Fruit fly (Drosophila melanogaster) whole organism, embryonic: ENCODE measurements around the gene Irk1.

ENCODE experiments used
- Adf1 ChIP-seq: fragments of 200-800 bp; sonication (Bioruptor generic); IDR thresholded peaks from 2 replicates; pipeline ENCODE4 v1.3.6; 2022; ENCODE audit warnings: missing biosample characterization, missing genetic modification characterization
- CG10543 ChIP-seq: fragments of 200-800 bp; sonication (Bioruptor generic); optimal IDR thresholded peaks from 3 replicates; lab custom pipeline; 2017; ENCODE audit warnings: missing biosample characterization, mild to moderate bottlenecking, missing genetic modification characterization, moderate library complexity
- CG10959 ChIP-seq: fragments of 200-800 bp; sonication (Bioruptor generic); IDR thresholded peaks from 2 replicates; pipeline ENCODE4 v1.3.6; 2022; ENCODE audit warnings: missing biosample characterization, missing genetic modification characterization
- CG10979 ChIP-seq: fragments of 200-800 bp; sonication (Bioruptor generic); optimal IDR thresholded peaks from 2 replicates; lab custom pipeline; 2018; ENCODE audit warnings: missing biosample characterization, mild to moderate bottlenecking, missing genetic modification characterization, moderate library complexity
- CG11093 ChIP-seq: fragments of 200-800 bp; sonication (Bioruptor generic); IDR thresholded peaks from 3 replicates; pipeline ENCODE4 v1.3.6; 2022; ENCODE audit warnings: missing biosample characterization, missing genetic modification characterization
- CG11723 ChIP-seq: fragments of 200-800 bp; sonication (Bioruptor generic); optimal IDR thresholded peaks from 2 replicates; lab custom pipeline; 2017; ENCODE audit warnings: missing biosample characterization, mild to moderate bottlenecking, missing genetic modification characterization
- CG13287 ChIP-seq: fragments of 200-800 bp; sonication (Bioruptor generic); IDR thresholded peaks from 2 replicates; pipeline ENCODE4 v1.3.6; 2022; ENCODE audit warnings: missing biosample characterization, missing genetic modification characterization; ENCODE audit not compliant: partially characterized antibody
- CG15514 ChIP-seq: fragments of 200-800 bp; sonication (Bioruptor generic); optimal IDR thresholded peaks from 3 replicates; lab custom pipeline; 2017; ENCODE audit warnings: missing biosample characterization, missing genetic modification characterization, mild to moderate bottlenecking, moderate library complexity, missing genetic modification reagents
- CG1603 ChIP-seq: fragments of 200-800 bp; sonication (Bioruptor generic); optimal IDR thresholded peaks from 2 replicates; lab custom pipeline; 2019; ENCODE audit warnings: missing biosample characterization, mild to moderate bottlenecking, missing genetic modification characterization, moderate library complexity
- CG16779 ChIP-seq: fragments of 200-800 bp; sonication (Bioruptor generic); IDR thresholded peaks from 2 replicates; pipeline ENCODE4 v1.3.6; 2022; ENCODE audit warnings: missing biosample characterization, missing genetic modification characterization
- CG17385 ChIP-seq: fragments of 200-800 bp; sonication (Bioruptor generic); optimal IDR thresholded peaks from 3 replicates; lab custom pipeline; 2018; ENCODE audit warnings: missing biosample characterization, mild to moderate bottlenecking, missing genetic modification characterization
- CG17802 ChIP-seq: fragments of 200-800 bp; sonication (Bioruptor generic); optimal IDR thresholded peaks from 2 replicates; lab custom pipeline; 2018; ENCODE audit warnings: missing biosample characterization, mild to moderate bottlenecking, missing genetic modification characterization, moderate library complexity
- CG2678 ChIP-seq: fragments of 200-800 bp; sonication (Bioruptor generic); optimal IDR thresholded peaks from 3 replicates; lab custom pipeline; 2019; ENCODE audit warnings: missing biosample characterization, mild to moderate bottlenecking, missing genetic modification characterization, moderate library complexity
- CG2712 ChIP-seq: fragments of 200-800 bp; optimal IDR thresholded peaks from 3 replicates; lab custom pipeline; 2019; ENCODE audit warnings: missing biosample characterization, mild to moderate bottlenecking, missing genetic modification characterization, moderate library complexity
- CG2875 ChIP-seq: fragments of 200-800 bp; sonication (Bioruptor generic); optimal IDR thresholded peaks from 2 replicates; lab custom pipeline; 2017; ENCODE audit warnings: missing biosample characterization, mild to moderate bottlenecking, missing genetic modification characterization, missing genetic modification reagents
- CG32767 ChIP-seq: fragments of 200-800 bp; sonication (Bioruptor generic); IDR thresholded peaks from 2 replicates; pipeline ENCODE4 v1.3.6; 2022; ENCODE audit warnings: missing biosample characterization, missing genetic modification characterization
- CG33557 ChIP-seq: fragments of 200-800 bp; sonication (Bioruptor generic); optimal IDR thresholded peaks from 2 replicates; lab custom pipeline; 2019; ENCODE audit warnings: missing biosample characterization, mild to moderate bottlenecking, missing genetic modification characterization, moderate library complexity
- CG4360 ChIP-seq: fragments of 200-800 bp; sonication (Bioruptor generic); IDR thresholded peaks from 2 replicates; pipeline ENCODE4 v1.3.6; 2022; ENCODE audit warnings: missing biosample characterization, missing genetic modification characterization
- CG7271 ChIP-seq: fragments of 200-800 bp; sonication (Bioruptor generic); optimal IDR thresholded peaks from 2 replicates; lab custom pipeline; 2018; ENCODE audit warnings: missing biosample characterization, mild to moderate bottlenecking, missing genetic modification characterization, moderate library complexity
- CG7839 ChIP-seq: fragments of 200-800 bp; sonication (Bioruptor generic); optimal IDR thresholded peaks from 3 replicates; lab custom pipeline; 2018; ENCODE audit warnings: missing biosample characterization, mild to moderate bottlenecking, missing genetic modification characterization, moderate library complexity
- CG8388 ChIP-seq: fragments of 200-800 bp; sonication (Bioruptor generic); optimal IDR thresholded peaks from 2 replicates; lab custom pipeline; 2019; ENCODE audit warnings: missing biosample characterization, mild to moderate bottlenecking, missing genetic modification characterization, moderate library complexity
- Camta ChIP-seq: fragments of 200-800 bp; sonication (Bioruptor generic); optimal IDR thresholded peaks from 2 replicates; lab custom pipeline; 2016; ENCODE audit warnings: missing biosample characterization, missing genetic modification characterization
- Drgx ChIP-seq: fragments of 200-800 bp; sonication (Bioruptor generic); IDR thresholded peaks from 2 replicates; pipeline ENCODE4 v1.3.6; 2022; ENCODE audit warnings: missing biosample characterization, missing genetic modification characterization
- Hmr ChIP-seq: fragments of 200-800 bp; sonication (Bioruptor generic); optimal IDR thresholded peaks from 3 replicates; lab custom pipeline; 2017; ENCODE audit warnings: mild to moderate bottlenecking, missing biosample characterization, missing genetic modification reagents, missing genetic modification characterization
- Hr51 ChIP-seq, 2 experiments: fragments of 200-800 bp; sonication (Bioruptor generic); optimal IDR thresholded peaks; 2 replicates in 1 of 2; 3 replicates in 1 of 2; lab custom pipeline; 2016 to 2018; ENCODE audit warnings: missing biosample characterization in 2 of 2, missing genetic modification characterization in 2 of 2, mild to moderate bottlenecking in 1 of 2, moderate library complexity in 1 of 2
- Med ChIP-seq: fragments of 200-800 bp; sonication (Bioruptor generic); peaks from one replicate; lab custom pipeline; 2016; ENCODE audit warnings: missing biosample characterization, missing genetic modification characterization, mild to moderate bottlenecking, inconsistent platforms, moderate library complexity
- Nf-YC ChIP-seq: fragments of 200-800 bp; optimal IDR thresholded peaks from 3 replicates; lab custom pipeline; 2019; ENCODE audit warnings: missing biosample characterization, mild to moderate bottlenecking, missing genetic modification characterization, moderate library complexity
- Oli ChIP-seq: fragments of 200-800 bp; sonication (Bioruptor generic); optimal IDR thresholded peaks from 2 replicates; lab custom pipeline; 2018; ENCODE audit warnings: missing biosample characterization, mild to moderate bottlenecking, missing genetic modification characterization, moderate library complexity
- PHDP ChIP-seq: fragments of 200-800 bp; sonication (Bioruptor generic); optimal IDR thresholded peaks from 3 replicates; lab custom pipeline; 2018; ENCODE audit warnings: missing biosample characterization, mild to moderate bottlenecking, missing genetic modification characterization, moderate library complexity
- Tbp ChIP-seq: fragments of >200 bp; optimal IDR thresholded peaks from 2 replicates; lab custom pipeline; 2018; ENCODE audit warnings: missing biosample characterization, missing genetic modification characterization
- YL-1 ChIP-seq: fragments of 200-800 bp; sonication (Bioruptor generic); optimal IDR thresholded peaks from 3 replicates; lab custom pipeline; 2017; ENCODE audit warnings: missing biosample characterization, mild to moderate bottlenecking, missing genetic modification characterization
- bcd ChIP-seq: fragments of 200-800 bp; sonication (Bioruptor generic); optimal IDR thresholded peaks from 2 replicates; lab custom pipeline; 2017; ENCODE audit warnings: missing biosample characterization, mild to moderate bottlenecking, missing genetic modification characterization
- bigmax ChIP-seq: fragments of 200-800 bp; sonication (Bioruptor generic); optimal IDR thresholded peaks from 2 replicates; lab custom pipeline; 2018; ENCODE audit warnings: missing biosample characterization, mild to moderate bottlenecking, missing genetic modification characterization
- bsh ChIP-seq, 2 experiments: fragments of 200-800 bp; sonication (Bioruptor generic); optimal IDR thresholded peaks; 2 replicates each; lab custom pipeline; 2017 to 2018; ENCODE audit warnings: mild to moderate bottlenecking in 2 of 2, missing biosample characterization in 2 of 2, missing genetic modification characterization in 2 of 2, moderate library complexity in 1 of 2
- her ChIP-seq: fragments of 200-800 bp; sonication (Bioruptor generic); optimal IDR thresholded peaks from 2 replicates; lab custom pipeline; 2016; ENCODE audit warnings: missing biosample characterization, missing genetic modification characterization
- insv ChIP-seq, 2 experiments: fragments of 200-800 bp; sonication (Bioruptor generic); optimal IDR thresholded peaks; 3 replicates each; lab custom pipeline; 2016 to 2018; ENCODE audit warnings: missing biosample characterization in 2 of 2, missing genetic modification characterization in 2 of 2
- mirr ChIP-seq: fragments of 200-800 bp; sonication (Bioruptor generic); optimal IDR thresholded peaks from 3 replicates; lab custom pipeline; 2018; ENCODE audit warnings: missing biosample characterization, mild to moderate bottlenecking, missing genetic modification characterization
- nmo ChIP-seq: fragments of 200-800 bp; sonication (Bioruptor generic); optimal IDR thresholded peaks from 2 replicates; lab custom pipeline; 2018; ENCODE audit warnings: missing biosample characterization, mild to moderate bottlenecking, missing genetic modification characterization, moderate library complexity
- psq ChIP-seq: fragments of 200-800 bp; sonication (Bioruptor generic); optimal IDR thresholded peaks from 2 replicates; lab custom pipeline; 2017; ENCODE audit warnings: missing biosample characterization, missing genetic modification characterization
- sd ChIP-seq: fragments of 200-800 bp; sonication (Bioruptor generic); optimal IDR thresholded peaks from 3 replicates; lab custom pipeline; 2018; ENCODE audit warnings: missing biosample characterization, mild to moderate bottlenecking, missing genetic modification characterization, moderate library complexity
- seq ChIP-seq: fragments of 200-800 bp; sonication (Bioruptor generic); IDR thresholded peaks from 2 replicates; pipeline ENCODE4 v1.3.6; 2022; ENCODE audit warnings: missing biosample characterization, missing genetic modification characterization
- sim ChIP-seq: fragments of 200-800 bp; sonication (Bioruptor generic); IDR thresholded peaks from 2 replicates; pipeline ENCODE4 v1.3.6; 2022; ENCODE audit warnings: missing biosample characterization, missing genetic modification characterization
- slou ChIP-seq: fragments of 200-800 bp; sonication (Bioruptor generic); optimal IDR thresholded peaks from 3 replicates; lab custom pipeline; 2016; ENCODE audit warnings: missing biosample characterization, missing genetic modification characterization
- sob ChIP-seq: fragments of 200-800 bp; sonication (Bioruptor generic); IDR thresholded peaks from 2 replicates; pipeline ENCODE4 v1.3.6; 2022; ENCODE audit warnings: missing biosample characterization, missing genetic modification characterization
- sqz ChIP-seq: fragments of 200-800 bp; sonication (Bioruptor generic); optimal IDR thresholded peaks from 3 replicates; lab custom pipeline; 2018; ENCODE audit warnings: missing biosample characterization, mild to moderate bottlenecking, missing genetic modification characterization
- trh ChIP-seq: fragments of 200-800 bp; sonication (Bioruptor generic); optimal IDR thresholded peaks from 2 replicates; lab custom pipeline; 2016; ENCODE audit warnings: missing biosample characterization, missing genetic modification characterization
- twi ChIP-seq: fragments of 200-800 bp; optimal IDR thresholded peaks from 2 replicates; lab custom pipeline; 2019; ENCODE audit warnings: missing biosample characterization, mild to moderate bottlenecking, missing genetic modification characterization, moderate library complexity
- wor ChIP-seq: fragments of 200-800 bp; sonication (Bioruptor generic); IDR thresholded peaks from 2 replicates; pipeline ENCODE4 v1.3.6; 2022; ENCODE audit warnings: missing biosample characterization, missing genetic modification characterization
- yki ChIP-seq: fragments of >200 bp; optimal IDR thresholded peaks from 3 replicates; lab custom pipeline; 2018

The Irk1 gene

DNA sequence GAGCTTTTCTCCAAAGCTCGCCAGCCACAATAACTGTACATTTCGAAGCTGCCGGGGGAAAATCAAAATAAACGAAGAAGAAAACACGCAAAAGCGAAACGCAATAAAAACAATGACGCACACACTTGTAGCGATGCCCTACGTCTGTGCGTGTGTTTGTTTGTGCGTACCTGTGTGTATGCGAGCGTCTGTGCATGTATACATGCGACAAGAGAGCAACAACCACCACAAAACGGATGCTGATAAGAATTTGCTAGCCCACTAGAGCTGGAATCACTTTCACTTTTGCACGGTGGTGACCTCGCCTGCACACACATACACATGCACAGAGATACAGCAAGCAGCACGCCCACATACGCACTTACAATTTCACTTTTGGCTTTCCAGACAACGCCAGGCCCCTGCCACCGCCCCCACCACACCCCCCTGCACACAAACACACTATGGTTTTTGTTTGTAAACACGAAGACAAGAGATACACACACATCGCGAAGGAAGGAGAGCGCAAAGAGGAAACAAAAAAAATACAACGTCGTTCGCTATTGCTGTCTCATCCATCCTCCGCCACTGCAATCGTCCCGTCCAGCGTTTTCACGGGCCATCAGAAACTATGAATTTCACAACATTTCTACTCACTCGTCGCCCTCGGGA, 11.1 kb upstream of the Irk1 start (continued):
- TF ChIP-seq CG2712 (tag; lab: Kevin White, UChicago) (peak; percentile 21), YL-1 (peak; percentile 56), insv (GFP tag; optimal IDR thresholded peaks at IDR 0.05; lab: Kevin White, UChicago) (peak in 1 of 2 experiments; percentile 95), CG7839 (tag; lab: Kevin White, UChicago) (peak; percentile 14), sob (GFP tag; lab: Robert Waterston, UW) (0 out of 2 replicates have a peak, but pooled peaks have one; percentile 44), CG33557 (peak; percentile 58), CG1603 (tag; lab: Kevin White, UChicago) (peak; percentile 14), CG16779 (GFP tag; lab: Robert Waterston, UW) (peak; percentile 44; the same call in 1 of the 2 replicates), CG11093 (GFP tag; lab: Robert Waterston, UW) (no peak), CG2678 (tag; lab: Kevin White, UChicago) (no peak), mirr (GFP tag; lab: Kevin White, UChicago) (peak; percentile 69), Hmr (peak; percentile 32), bsh (GFP tag; optimal IDR thresholded peaks at IDR 0.05; lab: Kevin White, UChicago) (peak in 1 of 2 experiments; percentile 30), Med (GFP tag; lab: Kevin White, UChicago) (peak; percentile 54), seq (GFP tag; lab: Robert Waterston, UW) (0 out of 2 replicates have a peak, but pooled peaks have one; percentile 44), Camta (no peak), sqz (GFP tag; lab: Kevin White, UChicago) (peak; percentile 9), Hr51 (GFP tag; optimal IDR thresholded peaks at IDR 0.05; lab: Kevin White, UChicago) (peak in 1 of 2 experiments; percentile 50), her (GFP tag; lab: Kevin White, UChicago) (no peak), CG10959 (peak; percentile 17; the same call in 1 of the 2 replicates), bigmax (no peak), yki (no peak), Tbp (GFP tag; lab: Kevin White, UChicago) (no peak), slou (no peak), twi (tag; lab: Kevin White, UChicago) (peak; percentile 45), CG4360 (GFP tag; lab: Robert Waterston, UW) (0 out of 2 replicates have a peak, but pooled peaks have one; percentile 52), CG15514 (peak; percentile 14), CG10543 (GFP tag; lab: Kevin White, UChicago) (peak; percentile 93), CG10979 (tag; lab: Kevin White, UChicago) (peak; percentile 25), psq (GFP tag; lab: Kevin White, UChicago) (peak; percentile 98), CG13287 (peak; percentile 6; the same call in 1 of the 2 replicates), CG17802 (no peak), sd (tag; lab: Kevin White, UChicago) (peak; percentile 59), CG17385 (peak; percentile 70), CG2875 (GFP tag; lab: Kevin White, UChicago) (peak; percentile 4), CG7271 (tag; lab: Kevin White, UChicago) (no peak), CG11723 (GFP tag; lab: Kevin White, UChicago) (peak; percentile 14), wor (GFP tag; lab: Robert Waterston, UW) (no peak), Nf-YC (tag; lab: Kevin White, UChicago) (peak; percentile 32), CG32767 (GFP tag; lab: Robert Waterston, UW) (peak; percentile 99), trh (GFP tag; lab: Kevin White, UChicago) (no peak), Drgx (GFP tag; lab: Robert Waterston, UW) (no peak), Oli (tag; lab: Kevin White, UChicago) (no peak), PHDP (tag; lab: Kevin White, UChicago) (peak; percentile 2), sim (GFP tag; lab: Robert Waterston, UW) (peak; percentile 15; the same call in 1 of the 2 replicates), nmo (GFP tag; lab: Kevin White, UChicago) (peak; percentile 46), CG8388 (GFP tag; lab: Kevin White, UChicago) (no peak), Adf1 (GFP tag; lab: Robert Waterston, UW) (peak; percentile 38; the same call in 1 of the 2 replicates), bcd (no peak)
